Worm (Caenorhabditis elegans): ENCODE results near the gene frh-1.

- TF ChIP-seq nhr-25 (tag; optimal IDR thresholded peaks at IDR 0.05) = peak; percentile 90
- no peak for TF ChIP-seq ceh-16 (tag; optimal IDR thresholded peaks at IDR 0.05)
- no peak for TF ChIP-seq ceh-82 (tag; optimal IDR thresholded peaks at IDR 0.05)
- no peak for TF ChIP-seq nhr-76 (tag; optimal IDR thresholded peaks at IDR 0.05)
These were observed 36.5 kb upstream of the frh-1 start for ce11 chrII:5880677-5881076.
